Worm (Caenorhabditis elegans) whole organism, young adult: ENCODE results near the gene R160.4.

Experiments used
- B0336.3 ChIP-seq: fragments of 200-800 bp; sonication (Bioruptor generic); IDR thresholded peaks from 2 replicates; pipeline ENCODE4 v1.3.6; 2022; ENCODE audit warnings: missing genetic modification characterization, missing compliant biosample characterization
- C17E4.6 ChIP-seq: fragments of 200-800 bp; sonication (Bioruptor generic); IDR thresholded peaks from 2 replicates; pipeline ENCODE4 v1.3.6; 2022; ENCODE audit warnings: missing genetic modification reagents, missing genetic modification characterization, missing compliant biosample characterization
- F39B2.1 ChIP-seq: fragments of 200-800 bp; sonication (Bioruptor generic); IDR thresholded peaks from 2 replicates; pipeline ENCODE4 v1.3.6; 2022; ENCODE audit warnings: missing genetic modification reagents, missing genetic modification characterization, missing compliant biosample characterization
- F49E8.2 ChIP-seq: sonication (generic microtip); optimal IDR thresholded peaks from 3 replicates; lab custom pipeline; 2017; ENCODE audit warnings: missing genetic modification characterization, mild to moderate bottlenecking, missing compliant biosample characterization, antibody characterized with exemption, moderate library complexity; ENCODE audit not compliant: insufficient read depth
- F57C9.4 ChIP-seq: sonication (generic microtip); optimal IDR thresholded peaks from 2 replicates; lab custom pipeline; 2017; ENCODE audit warnings: mild to moderate bottlenecking, missing genetic modification characterization, missing compliant biosample characterization
- T07F8.4 ChIP-seq: sonication (generic microtip); optimal IDR thresholded peaks from 2 replicates; lab custom pipeline; 2016; ENCODE audit warnings: mild to moderate bottlenecking, missing genetic modification characterization, moderate library complexity, missing compliant biosample characterization
- Y56A3A.18 ChIP-seq: fragments of 200-800 bp; sonication (Bioruptor generic); IDR thresholded peaks from 2 replicates; pipeline ENCODE4 v1.3.6; 2022; ENCODE audit warnings: missing genetic modification reagents, missing genetic modification characterization, missing compliant biosample characterization
- Y79H2A.3 ChIP-seq: fragments of 200-800 bp; sonication (Bioruptor generic); conservative IDR thresholded peaks from 2 replicates; pipeline ENCODE4 v1.3.6; 2022; ENCODE audit warnings: missing genetic modification reagents, missing genetic modification characterization, missing compliant biosample characterization
- Y95B8A.8 ChIP-seq: fragments of 200-800 bp; sonication (Bioruptor generic); IDR thresholded peaks from 2 replicates; pipeline ENCODE4 v1.3.6; 2022; ENCODE audit warnings: missing genetic modification reagents, missing genetic modification characterization, missing compliant biosample characterization
- ZK185.1 ChIP-seq: sonication (generic microtip); optimal IDR thresholded peaks from 2 replicates; lab custom pipeline; 2016; ENCODE audit warnings: mild to moderate bottlenecking, missing genetic modification characterization, missing compliant biosample characterization; ENCODE audit not compliant: poor library complexity, severe bottlenecking
- athp-1 ChIP-seq: sonication (generic microtip); optimal IDR thresholded peaks from 2 replicates; lab custom pipeline; 2017; ENCODE audit warnings: mild to moderate bottlenecking, missing genetic modification characterization, missing compliant biosample characterization
- attf-3 ChIP-seq: fragments of 200-800 bp; sonication (Bioruptor generic); conservative IDR thresholded peaks from 2 replicates; pipeline ENCODE4 v1.3.6; 2022; ENCODE audit warnings: missing genetic modification reagents, missing genetic modification characterization, missing compliant biosample characterization
- bed-1 ChIP-seq: fragments of 200-800 bp; sonication (Bioruptor generic); IDR thresholded peaks from 2 replicates; pipeline ENCODE4 v1.3.6; 2022; ENCODE audit warnings: missing genetic modification reagents, missing genetic modification characterization, missing compliant biosample characterization
- bed-2 ChIP-seq: fragments of 200-800 bp; sonication (Bioruptor generic); IDR thresholded peaks from 2 replicates; pipeline ENCODE4 v1.3.6; 2022; ENCODE audit warnings: missing genetic modification reagents, missing genetic modification characterization, missing compliant biosample characterization
- ccch-3 ChIP-seq: fragments of 200-800 bp; sonication (Bioruptor generic); optimal IDR thresholded peaks from 2 replicates; lab custom pipeline; 2018; ENCODE audit warnings: mild to moderate bottlenecking, missing genetic modification characterization, missing compliant biosample characterization
- cebp-2 ChIP-seq: fragments of 200-800 bp; sonication (Bioruptor generic); IDR thresholded peaks from 2 replicates; pipeline ENCODE4 v1.3.6; 2022; ENCODE audit warnings: missing genetic modification characterization, missing compliant biosample characterization
- ceh-40 ChIP-seq: fragments of 200-800 bp; sonication (Bioruptor generic); IDR thresholded peaks from 2 replicates; pipeline ENCODE4 v1.3.6; 2022; ENCODE audit warnings: missing genetic modification characterization, missing compliant biosample characterization
- die-1 ChIP-seq: sonication (generic microtip); optimal IDR thresholded peaks from 2 replicates; lab custom pipeline; 2016; ENCODE audit warnings: missing genotype, mild to moderate bottlenecking, missing genetic modification characterization, missing compliant biosample characterization
- egrh-3 ChIP-seq: fragments of 200-800 bp; sonication (Bioruptor generic); IDR thresholded peaks from 2 replicates; pipeline ENCODE4 v1.3.6; 2022; ENCODE audit warnings: missing genetic modification reagents, missing genetic modification characterization, missing compliant biosample characterization
- ekl-4 ChIP-seq: fragments of 200-800 bp; sonication (Bioruptor generic); IDR thresholded peaks from 2 replicates; pipeline ENCODE4 v1.3.6; 2022; ENCODE audit warnings: missing genetic modification reagents, missing genetic modification characterization, missing compliant biosample characterization
- ets-4 ChIP-seq: fragments of 200-800 bp; sonication (Bioruptor generic); optimal IDR thresholded peaks from 2 replicates; lab custom pipeline; 2018; ENCODE audit warnings: mild to moderate bottlenecking, missing genetic modification characterization, missing compliant biosample characterization
- hmg-20 ChIP-seq: fragments of 200-800 bp; sonication (Bioruptor generic); IDR thresholded peaks from 2 replicates; pipeline ENCODE4 v1.3.6; 2022; ENCODE audit warnings: missing genetic modification reagents, missing genetic modification characterization, missing compliant biosample characterization
- let-526 ChIP-seq: fragments of 200-800 bp; sonication (Bioruptor generic); IDR thresholded peaks from 2 replicates; pipeline ENCODE4 v1.3.6; 2022; ENCODE audit warnings: missing genetic modification reagents, missing genetic modification characterization, missing compliant biosample characterization
- lin-26 ChIP-seq: fragments of 200-800 bp; sonication (Bioruptor generic); IDR thresholded peaks from 2 replicates; pipeline ENCODE4 v1.3.6; 2022; ENCODE audit warnings: missing genetic modification reagents, missing genetic modification characterization, missing compliant biosample characterization
- lin-35 ChIP-seq, 3 experiments: fragments of 150-350 bp in 2 of 3; sonication (generic microtip) in 1 of 3; optimal IDR thresholded peaks; 2 replicates each; lab custom pipeline; 2014 to 2018; ENCODE audit warnings: missing biosample characterization in 3 of 3, missing genetic modification characterization in 3 of 3, missing genetic modification reagents in 3 of 3
- lsl-1 ChIP-seq: fragments of 200-800 bp; sonication (Bioruptor generic); optimal IDR thresholded peaks from 2 replicates; lab custom pipeline; 2018; ENCODE audit warnings: mild to moderate bottlenecking, missing genetic modification characterization, moderate library complexity, missing compliant biosample characterization
- madf-8 ChIP-seq: fragments of 200-800 bp; sonication (Bioruptor generic); conservative IDR thresholded peaks from 2 replicates; pipeline ENCODE4 v1.3.6; 2022; ENCODE audit warnings: missing genetic modification reagents, missing genetic modification characterization, missing compliant biosample characterization
- mes-4 ChIP-seq: sonication (generic microtip); optimal IDR thresholded peaks from 2 replicates; lab custom pipeline; 2016; ENCODE audit warnings: missing genotype, missing genetic modification characterization, missing compliant biosample characterization
- mxl-1 ChIP-seq: sonication (generic microtip); optimal IDR thresholded peaks from 2 replicates; lab custom pipeline; 2016; ENCODE audit warnings: missing genetic modification characterization, missing compliant biosample characterization
- nfyb-1 ChIP-seq: fragments of 200-800 bp; sonication (Bioruptor generic); IDR thresholded peaks from 2 replicates; pipeline ENCODE4 v1.3.6; 2022; ENCODE audit warnings: missing genetic modification reagents, missing genetic modification characterization, missing compliant biosample characterization
- rpc-1 ChIP-seq, 2 experiments: fragments of 150-350 bp in 1 of 2; sonication (generic microtip) in 1 of 2; optimal IDR thresholded peaks; 2 replicates each; lab custom pipeline; 2014 to 2018; ENCODE audit warnings: missing biosample characterization in 1 of 2, missing genetic modification characterization in 1 of 2, missing genetic modification reagents in 1 of 2, missing genotype in 1 of 2
- snpc-1.1 ChIP-seq: sonication (generic microtip); optimal IDR thresholded peaks from 2 replicates; lab custom pipeline; 2017; ENCODE audit warnings: missing genetic modification characterization, mild to moderate bottlenecking, missing compliant biosample characterization, antibody characterized with exemption, moderate library complexity, missing genotype, missing genetic modification reagents; ENCODE audit not compliant: insufficient read depth
- snpc-1.3 ChIP-seq: sonication (generic microtip); optimal IDR thresholded peaks from 2 replicates; lab custom pipeline; 2017; ENCODE audit warnings: missing genetic modification characterization, mild to moderate bottlenecking, missing compliant biosample characterization, antibody characterized with exemption, moderate library complexity, missing genotype, missing genetic modification reagents; ENCODE audit not compliant: insufficient read depth
- sptf-2 ChIP-seq: fragments of 200-800 bp; sonication (Bioruptor generic); optimal IDR thresholded peaks from 2 replicates; lab custom pipeline; 2018; ENCODE audit warnings: mild to moderate bottlenecking, missing genetic modification characterization, missing compliant biosample characterization
- tbx-9 ChIP-seq: sonication (generic microtip); optimal IDR thresholded peaks from 2 replicates; lab custom pipeline; 2016; ENCODE audit warnings: borderline replicate concordance, missing genetic modification characterization, inconsistent platforms, missing compliant biosample characterization
- unc-130 ChIP-seq: sonication (generic microtip); optimal IDR thresholded peaks from 2 replicates; lab custom pipeline; 2016; ENCODE audit warnings: missing genetic modification reagents, missing genetic modification characterization, missing compliant biosample characterization
- unc-62 ChIP-seq: fragments of 150-350 bp; optimal IDR thresholded peaks from 2 replicates; lab custom pipeline; 2014; ENCODE audit warnings: missing biosample characterization, missing genetic modification reagents, missing genetic modification characterization
- xnd-1 ChIP-seq: sonication (generic microtip); optimal IDR thresholded peaks from 2 replicates; lab custom pipeline; 2016; ENCODE audit warnings: missing genotype, missing genetic modification reagents, missing genetic modification characterization, missing compliant biosample characterization
- zfh-2 ChIP-seq: fragments of 200-800 bp; sonication (Bioruptor generic); conservative IDR thresholded peaks from 2 replicates; pipeline ENCODE4 v1.3.6; 2022; ENCODE audit warnings: missing genetic modification reagents, missing genetic modification characterization, missing compliant biosample characterization
- ztf-22 ChIP-seq: fragments of 200-800 bp; sonication (Bioruptor generic); optimal IDR thresholded peaks from 2 replicates; lab custom pipeline; 2018; ENCODE audit warnings: mild to moderate bottlenecking, missing genetic modification characterization, moderate library complexity, missing compliant biosample characterization
- ztf-26 ChIP-seq: sonication (generic microtip); optimal IDR thresholded peaks from 2 replicates; lab custom pipeline; 2017; ENCODE audit warnings: missing genetic modification characterization, missing compliant biosample characterization
- ztf-3 ChIP-seq: fragments of 200-800 bp; sonication (Bioruptor generic); optimal IDR thresholded peaks from 2 replicates; lab custom pipeline; 2018; ENCODE audit warnings: mild to moderate bottlenecking, missing genetic modification characterization, missing compliant biosample characterization
- ztf-6 ChIP-seq: fragments of 200-800 bp; sonication (Bioruptor generic); IDR thresholded peaks from 2 replicates; pipeline ENCODE4 v1.3.6; 2022; ENCODE audit warnings: missing genetic modification reagents, missing genetic modification characterization, missing compliant biosample characterization

R160.4 gene

ce11 chrX:4368800-4369199 is at the start of gene R160.4:
R160.4 (minus strand) TSS chrX:4368900.
- TF ChIP-seq madf-8 (no peak), F57C9.4 (tag; lab: Kevin White, UChicago) (no peak), ztf-3 (GFP tag; lab: Kevin White, UChicago) (no peak), xnd-1 (tag; lab: Kevin White, UChicago) (no peak), T07F8.4 (no peak), let-526 (GFP tag; lab: Robert Waterston, UW) (no peak), lsl-1 (no peak), Y56A3A.18 (GFP tag; lab: Robert Waterston, UW) (no peak), snpc-1.3 (tag; lab: Kevin White, UChicago) (no peak), cebp-2 (GFP tag; lab: Robert Waterston, UW) (no peak), attf-3 (GFP tag; lab: Robert Waterston, UW) (no peak), tbx-9 (no peak), lin-26 (GFP tag; lab: Robert Waterston, UW) (no peak), ceh-40 (GFP tag; lab: Robert Waterston, UW) (no peak), ets-4 (no peak), unc-62 (GFP tag; lab: Kevin White, UChicago) (no peak), lin-35 (GFP tag; optimal IDR thresholded peaks at IDR 0.05; lab: Kevin White, UChicago) (no peak), bed-1 (GFP tag; lab: Robert Waterston, UW) (no peak)

- TF ChIP-seq ccch-3 (GFP tag; lab: Kevin White, UChicago), result no peak
- no peak for TF ChIP-seq die-1
- no peak for TF ChIP-seq F39B2.1 (GFP tag; lab: Robert Waterston, UW)
- no peak for TF ChIP-seq unc-130 (GFP tag; lab: Kevin White, UChicago)
- no peak for TF ChIP-seq lsl-1
- no peak for TF ChIP-seq snpc-1.1 (tag; lab: Kevin White, UChicago)
- TF ChIP-seq Y95B8A.8 (GFP tag; lab: Robert Waterston, UW), result no peak
- no peak for TF ChIP-seq hmg-20 (GFP tag; lab: Robert Waterston, UW)
- no peak for TF ChIP-seq ztf-22 (GFP tag; lab: Kevin White, UChicago)
- TF ChIP-seq zfh-2 (GFP tag; lab: Robert Waterston, UW), result no peak
- no peak for TF ChIP-seq ztf-3 (GFP tag; lab: Kevin White, UChicago)
- no peak for TF ChIP-seq nfyb-1 (GFP tag; lab: Robert Waterston, UW)
- no peak for TF ChIP-seq ZK185.1 (tag; lab: Kevin White, UChicago)
Observed at ce11 chrX:4415289-4415688, 46.6 kb upstream of the R160.4 start.

ce11 chrX:4413206-4413605 is 44.5 kb upstream of the R160.4 start:
- peak; percentile 70 for TF ChIP-seq zfh-2 (GFP tag; lab: Robert Waterston, UW)
- TF ChIP-seq C17E4.6 (GFP tag; lab: Robert Waterston, UW), result no peak

- no peak for TF ChIP-seq F49E8.2 (tag; lab: Kevin White, UChicago)
- TF ChIP-seq mxl-1 (tag; lab: Kevin White, UChicago), result peak; percentile 50
- TF ChIP-seq B0336.3, result no peak
- TF ChIP-seq mes-4 (tag; lab: Kevin White, UChicago), result peak; percentile 24
- no peak for TF ChIP-seq sptf-2 (GFP tag; lab: Kevin White, UChicago)
- peak; percentile 82 for TF ChIP-seq die-1
- TF ChIP-seq athp-1 (tag; lab: Kevin White, UChicago), result no peak
- no peak for TF ChIP-seq ztf-6
- no peak for TF ChIP-seq ztf-26 (tag; lab: Kevin White, UChicago)
- no peak for TF ChIP-seq ceh-40 (GFP tag; lab: Robert Waterston, UW)
- no peak for TF ChIP-seq egrh-3 (GFP tag; lab: Robert Waterston, UW)
- TF ChIP-seq bed-2, result no peak
- no peak for TF ChIP-seq zfh-2 (GFP tag; lab: Robert Waterston, UW)
- no peak for TF ChIP-seq ekl-4 (GFP tag; lab: Robert Waterston, UW)
- peak; percentile 86 for TF ChIP-seq rpc-1 (optimal IDR thresholded peaks at IDR 0.05; lab: Kevin White, UChicago)
- peak; percentile 94 for TF ChIP-seq rpc-1 (tag; optimal IDR thresholded peaks at IDR 0.05; lab: Kevin White, UChicago)
- TF ChIP-seq Y79H2A.3, result no peak
Observed at ce11 chrX:4410280-4410911, 41.7 kb upstream of the R160.4 start.
